Worm (Caenorhabditis elegans): ENCODE measurements around the gene slc-36.5.

- no peak for TF ChIP-seq dao-5 (tag; optimal IDR thresholded peaks at IDR 0.05)
- TF ChIP-seq him-1 (tag; optimal IDR thresholded peaks at IDR 0.05), result no peak
These were observed 23.9 kb upstream of the slc-36.5 start for ce11 chrII:6900708-6901107.

All from whole organism, L4/young adult.